Fruit fly (Drosophila melanogaster) whole organism, embryonic: ENCODE results near the gene Gr28a.

Experiments
- Ada2b ChIP-seq: fragments of 200-800 bp; sonication (Bioruptor generic); IDR thresholded peaks from 2 replicates; pipeline ENCODE4 v1.3.6; 2022; ENCODE audit warnings: missing biosample characterization, missing genetic modification characterization
- Atf3 ChIP-seq: fragments of 200-800 bp; sonication (Bioruptor generic); optimal IDR thresholded peaks from 3 replicates; lab custom pipeline; 2016; ENCODE audit warnings: missing biosample characterization, missing genetic modification characterization
- Bgb ChIP-seq: fragments of 200-800 bp; sonication (Bioruptor generic); IDR thresholded peaks from 2 replicates; pipeline ENCODE4 v1.3.6; 2022; ENCODE audit warnings: missing biosample characterization, missing genetic modification characterization; ENCODE audit not compliant: partially characterized antibody
- CG11456 ChIP-seq: fragments of 200-800 bp; sonication (Bioruptor generic); IDR thresholded peaks from 3 replicates; pipeline ENCODE4 v1.3.6; 2022; ENCODE audit warnings: missing biosample characterization, missing genetic modification characterization
- CG11504 ChIP-seq: fragments of 200-800 bp; sonication (Bioruptor generic); optimal IDR thresholded peaks from 3 replicates; lab custom pipeline; 2019; ENCODE audit warnings: missing biosample characterization, mild to moderate bottlenecking, missing genetic modification characterization, moderate library complexity
- CG12155 ChIP-seq: fragments of 200-800 bp; sonication (Bioruptor generic); optimal IDR thresholded peaks from 3 replicates; lab custom pipeline; 2016; ENCODE audit warnings: missing biosample characterization, missing genetic modification characterization
- CG12391 ChIP-seq: fragments of 200-800 bp; sonication (Bioruptor generic); optimal IDR thresholded peaks from 3 replicates; lab custom pipeline; 2018; ENCODE audit warnings: missing biosample characterization, mild to moderate bottlenecking, missing genetic modification characterization, moderate library complexity
- CG13296 ChIP-seq: fragments of 200-800 bp; sonication (Bioruptor generic); optimal IDR thresholded peaks from 3 replicates; lab custom pipeline; 2018; ENCODE audit warnings: missing biosample characterization, mild to moderate bottlenecking, missing genetic modification characterization
- CG13624 ChIP-seq: fragments of 200-800 bp; sonication (Bioruptor generic); optimal IDR thresholded peaks from 2 replicates; lab custom pipeline; 2016; ENCODE audit warnings: missing biosample characterization, missing genetic modification characterization
- CG14014 ChIP-seq: fragments of 200-800 bp; sonication (Bioruptor generic); IDR thresholded peaks from 2 replicates; pipeline ENCODE4 v1.3.6; 2022; ENCODE audit warnings: missing biosample characterization, missing genetic modification characterization
- CG1529 ChIP-seq: fragments of 200-800 bp; sonication (Bioruptor generic); optimal IDR thresholded peaks from 3 replicates; lab custom pipeline; 2018; ENCODE audit warnings: missing biosample characterization, missing genetic modification characterization
- CG15479 ChIP-seq: fragments of 200-800 bp; sonication (Bioruptor generic); optimal IDR thresholded peaks from 3 replicates; lab custom pipeline; 2019; ENCODE audit warnings: missing biosample characterization, mild to moderate bottlenecking, missing genetic modification characterization, moderate library complexity
- CG16779 ChIP-seq: fragments of 200-800 bp; sonication (Bioruptor generic); IDR thresholded peaks from 2 replicates; pipeline ENCODE4 v1.3.6; 2022; ENCODE audit warnings: missing biosample characterization, missing genetic modification characterization
- CG17802 ChIP-seq: fragments of 200-800 bp; sonication (Bioruptor generic); optimal IDR thresholded peaks from 2 replicates; lab custom pipeline; 2018; ENCODE audit warnings: missing biosample characterization, mild to moderate bottlenecking, missing genetic modification characterization, moderate library complexity
- CG17829 ChIP-seq: fragments of 200-800 bp; optimal IDR thresholded peaks from 2 replicates; lab custom pipeline; 2019; ENCODE audit warnings: missing biosample characterization, mild to moderate bottlenecking, missing genetic modification characterization, moderate library complexity
- CG2120 ChIP-seq: fragments of 200-800 bp; sonication (Bioruptor generic); optimal IDR thresholded peaks from 3 replicates; lab custom pipeline; 2016; ENCODE audit warnings: missing biosample characterization, missing genetic modification characterization
- CG30403 ChIP-seq: fragments of 200-800 bp; sonication (Bioruptor generic); optimal IDR thresholded peaks from 3 replicates; lab custom pipeline; 2016; ENCODE audit warnings: missing biosample characterization, missing genetic modification characterization
- CG3163 ChIP-seq: fragments of 200-800 bp; sonication (Bioruptor generic); optimal IDR thresholded peaks from 3 replicates; lab custom pipeline; 2016; ENCODE audit warnings: missing biosample characterization, missing genetic modification characterization
- CG6175 ChIP-seq: fragments of 200-800 bp; sonication (Bioruptor generic); IDR thresholded peaks from 3 replicates; pipeline ENCODE4 v1.3.6; 2022; ENCODE audit warnings: missing biosample characterization, missing genetic modification characterization
- CG6765 ChIP-seq: fragments of 200-800 bp; sonication (Bioruptor generic); optimal IDR thresholded peaks from 3 replicates; lab custom pipeline; 2017; ENCODE audit warnings: missing biosample characterization, mild to moderate bottlenecking, missing genetic modification characterization
- CG7839 ChIP-seq: fragments of 200-800 bp; sonication (Bioruptor generic); optimal IDR thresholded peaks from 3 replicates; lab custom pipeline; 2018; ENCODE audit warnings: missing biosample characterization, mild to moderate bottlenecking, missing genetic modification characterization, moderate library complexity
- CG9437 ChIP-seq: fragments of 200-800 bp; sonication (Bioruptor generic); optimal IDR thresholded peaks from 2 replicates; lab custom pipeline; 2018; ENCODE audit warnings: missing biosample characterization, mild to moderate bottlenecking, missing genetic modification characterization
- CG9932 ChIP-seq: fragments of 200-800 bp; sonication (Bioruptor generic); IDR thresholded peaks from 2 replicates; pipeline ENCODE4 v1.3.6; 2022; ENCODE audit warnings: missing biosample characterization, missing genetic modification characterization
- D19B ChIP-seq: fragments of 200-800 bp; sonication (Bioruptor generic); optimal IDR thresholded peaks from 2 replicates; lab custom pipeline; 2017; ENCODE audit warnings: missing biosample characterization, mild to moderate bottlenecking, missing genetic modification characterization
- Dad ChIP-seq: fragments of 200-800 bp; sonication (Bioruptor generic); optimal IDR thresholded peaks from 3 replicates; lab custom pipeline; 2016; ENCODE audit warnings: missing biosample characterization, missing genetic modification characterization
- Dbx ChIP-seq: fragments of 200-800 bp; sonication (Bioruptor generic); IDR thresholded peaks from 3 replicates; pipeline ENCODE4 v1.3.6; 2022; ENCODE audit warnings: missing biosample characterization, missing genetic modification characterization
- Deaf1 ChIP-seq: fragments of 200-800 bp; optimal IDR thresholded peaks from 3 replicates; lab custom pipeline; 2019; ENCODE audit warnings: missing biosample characterization, mild to moderate bottlenecking, missing genetic modification characterization, moderate library complexity
- HHEX ChIP-seq: fragments of 200-800 bp; sonication (Bioruptor generic); optimal IDR thresholded peaks from 3 replicates; lab custom pipeline; 2017; ENCODE audit warnings: missing biosample characterization, mild to moderate bottlenecking, missing genetic modification characterization, missing genetic modification reagents
- Hmr ChIP-seq: fragments of 200-800 bp; sonication (Bioruptor generic); optimal IDR thresholded peaks from 3 replicates; lab custom pipeline; 2017; ENCODE audit warnings: mild to moderate bottlenecking, missing biosample characterization, missing genetic modification reagents, missing genetic modification characterization
- Hr51 ChIP-seq, 2 experiments: fragments of 200-800 bp; sonication (Bioruptor generic); optimal IDR thresholded peaks; 2 replicates in 1 of 2; 3 replicates in 1 of 2; lab custom pipeline; 2016 to 2018; ENCODE audit warnings: missing biosample characterization in 2 of 2, missing genetic modification characterization in 2 of 2, mild to moderate bottlenecking in 1 of 2, moderate library complexity in 1 of 2
- NfI ChIP-seq: fragments of 200-800 bp; sonication (Bioruptor generic); optimal IDR thresholded peaks from 3 replicates; lab custom pipeline; 2018; ENCODE audit warnings: missing biosample characterization, mild to moderate bottlenecking, missing genetic modification characterization, moderate library complexity
- Oli ChIP-seq: fragments of 200-800 bp; sonication (Bioruptor generic); optimal IDR thresholded peaks from 2 replicates; lab custom pipeline; 2018; ENCODE audit warnings: missing biosample characterization, mild to moderate bottlenecking, missing genetic modification characterization, moderate library complexity
- PHDP ChIP-seq: fragments of 200-800 bp; sonication (Bioruptor generic); optimal IDR thresholded peaks from 3 replicates; lab custom pipeline; 2018; ENCODE audit warnings: missing biosample characterization, mild to moderate bottlenecking, missing genetic modification characterization, moderate library complexity
- Ptx1 ChIP-seq: fragments of 200-800 bp; sonication (Bioruptor generic); IDR thresholded peaks from 2 replicates; pipeline ENCODE4 v1.3.6; 2022; ENCODE audit warnings: missing biosample characterization, missing genetic modification characterization
- Ravus ChIP-seq: fragments of 200-800 bp; sonication (Bioruptor generic); IDR thresholded peaks from 2 replicates; pipeline ENCODE4 v1.3.6; 2022; ENCODE audit warnings: missing biosample characterization, missing genetic modification characterization
- Rfx ChIP-seq: fragments of 200-800 bp; sonication (Bioruptor generic); IDR thresholded peaks from 2 replicates; pipeline ENCODE4 v1.3.6; 2022; ENCODE audit warnings: missing biosample characterization, missing genetic modification characterization
- Sry-δ ChIP-seq: fragments of 200-800 bp; sonication (Bioruptor generic); optimal IDR thresholded peaks from 2 replicates; lab custom pipeline; 2016; ENCODE audit warnings: missing biosample characterization, missing genetic modification characterization
- Xbp1 ChIP-seq: fragments of 200-800 bp; sonication (Bioruptor generic); optimal IDR thresholded peaks from 3 replicates; lab custom pipeline; 2016; ENCODE audit warnings: missing biosample characterization, mild to moderate bottlenecking, missing genetic modification characterization
- ab ChIP-seq: fragments of 200-800 bp; sonication (Bioruptor generic); optimal IDR thresholded peaks from 2 replicates; lab custom pipeline; 2016; ENCODE audit warnings: missing biosample characterization, missing genetic modification characterization
- btn ChIP-seq: fragments of 200-800 bp; sonication (Bioruptor generic); optimal IDR thresholded peaks from 2 replicates; lab custom pipeline; 2016; ENCODE audit warnings: missing biosample characterization, missing genetic modification characterization
- chm ChIP-seq: fragments of 200-800 bp; sonication (Bioruptor generic); IDR thresholded peaks from 2 replicates; pipeline ENCODE4 v1.3.6; 2022; ENCODE audit warnings: missing biosample characterization, missing genetic modification characterization
- esg ChIP-seq: fragments of 200-800 bp; sonication (Bioruptor generic); conservative IDR thresholded peaks from 2 replicates; pipeline ENCODE4 v1.3.6; 2022; ENCODE audit warnings: missing biosample characterization, missing genetic modification characterization
- gcm ChIP-seq: fragments of 200-800 bp; sonication (Bioruptor generic); optimal IDR thresholded peaks from 2 replicates; lab custom pipeline; 2019; ENCODE audit warnings: missing biosample characterization, mild to moderate bottlenecking, missing genetic modification characterization, moderate library complexity
- grau ChIP-seq: fragments of 200-800 bp; optimal IDR thresholded peaks from 3 replicates; lab custom pipeline; 2019; ENCODE audit warnings: missing biosample characterization, mild to moderate bottlenecking, missing genetic modification characterization, moderate library complexity
- gro ChIP-seq: fragments of 200-800 bp; sonication (Bioruptor generic); optimal IDR thresholded peaks from 2 replicates; lab custom pipeline; 2016; ENCODE audit warnings: missing biosample characterization, missing genetic modification characterization
- ind ChIP-seq: fragments of 200-800 bp; sonication (Bioruptor generic); optimal IDR thresholded peaks from 3 replicates; lab custom pipeline; 2016; ENCODE audit warnings: missing biosample characterization, missing genetic modification characterization
- sd ChIP-seq: fragments of 200-800 bp; sonication (Bioruptor generic); optimal IDR thresholded peaks from 3 replicates; lab custom pipeline; 2018; ENCODE audit warnings: missing biosample characterization, mild to moderate bottlenecking, missing genetic modification characterization, moderate library complexity
- sens ChIP-seq: fragments of 200-800 bp; sonication (Bioruptor generic); peaks from one replicate; lab custom pipeline; 2016; ENCODE audit warnings: missing biosample characterization, missing genetic modification characterization
- slbo ChIP-seq: fragments of 200-800 bp; sonication (Bioruptor generic); IDR thresholded peaks from 2 replicates; pipeline ENCODE4 v1.3.6; 2022; ENCODE audit warnings: missing biosample characterization, missing genetic modification characterization
- vvl ChIP-seq: fragments of 200-800 bp; sonication (Bioruptor generic); IDR thresholded peaks from 2 replicates; pipeline ENCODE4 v1.3.6; 2022; ENCODE audit warnings: missing biosample characterization, missing genetic modification characterization
- zfh2 ChIP-seq: fragments of 200-800 bp; sonication (Bioruptor generic); optimal IDR thresholded peaks from 2 replicates; lab custom pipeline; 2016; ENCODE audit warnings: missing biosample characterization, missing genetic modification characterization

Gr28a gene

dm6 chr2L:7442929-7443328, 11.1 kb downstream of the Gr28a start (continued):
- TF ChIP-seq CG17802 (tag; lab: Kevin White, UChicago): no peak
- TF ChIP-seq btn (GFP tag; lab: Kevin White, UChicago): no peak
- peak; percentile 68 for TF ChIP-seq CG14014 (GFP tag; lab: Robert Waterston, UW)
- TF ChIP-seq CG2120 (GFP tag; lab: Kevin White, UChicago): peak; percentile 69
- peak; percentile 15 for TF ChIP-seq CG13624
- peak; percentile 46 for TF ChIP-seq Ptx1
- TF ChIP-seq Dbx: peak; percentile 48; the same call in 1 of the 3 replicates
- TF ChIP-seq sd (tag; lab: Kevin White, UChicago): peak; percentile 3
- TF ChIP-seq CG11504 (tag; lab: Kevin White, UChicago): peak; percentile 49
- peak; percentile 67 for TF ChIP-seq CG11456 (GFP tag; lab: Robert Waterston, UW)
- TF ChIP-seq gro (GFP tag; lab: Kevin White, UChicago): peak; percentile 14
- no peak for TF ChIP-seq CG15479 (GFP tag; lab: Kevin White, UChicago)
- TF ChIP-seq PHDP: peak; percentile 28
- peak; percentile 73 for TF ChIP-seq slbo (GFP tag; lab: Robert Waterston, UW)
- no peak for TF ChIP-seq CG3163 (GFP tag; lab: Kevin White, UChicago)
- TF ChIP-seq Bgb (GFP tag; lab: Robert Waterston, UW): no peak
- TF ChIP-seq sens: peak; percentile 65
- TF ChIP-seq Oli: peak; percentile 23
- TF ChIP-seq CG30403 (GFP tag; lab: Kevin White, UChicago): peak; percentile 47
- TF ChIP-seq Dad: no peak
- peak; percentile 51 for TF ChIP-seq CG7839 (tag; lab: Kevin White, UChicago)
- peak; percentile 47 for TF ChIP-seq Hmr (GFP tag; lab: Kevin White, UChicago)
- no peak for TF ChIP-seq HHEX (GFP tag; lab: Kevin White, UChicago)
- no peak for TF ChIP-seq CG1529 (GFP tag; lab: Kevin White, UChicago)
- TF ChIP-seq CG9437 (GFP tag; lab: Kevin White, UChicago): peak; percentile 45
- TF ChIP-seq Sry-δ (GFP tag; lab: Kevin White, UChicago): no peak
- TF ChIP-seq NfI (GFP tag; lab: Kevin White, UChicago): peak; percentile 39
- TF ChIP-seq Ravus (GFP tag; lab: Robert Waterston, UW): peak; percentile 32
- peak; percentile 81 for TF ChIP-seq Rfx
- TF ChIP-seq D19B (GFP tag; lab: Kevin White, UChicago): peak; percentile 29
- TF ChIP-seq grau (tag; lab: Kevin White, UChicago): peak; percentile 47
- TF ChIP-seq Deaf1 (tag; lab: Kevin White, UChicago): no peak
- peak; percentile 56 for TF ChIP-seq Ada2b (GFP tag; lab: Robert Waterston, UW)
- TF ChIP-seq CG12391 (tag; lab: Kevin White, UChicago): peak; percentile 38
- peak; percentile 4 for TF ChIP-seq ind (GFP tag; lab: Kevin White, UChicago)
- no peak for TF ChIP-seq gcm (GFP tag; lab: Kevin White, UChicago)
- TF ChIP-seq Atf3: no peak
- peak; percentile 37; the same call in 1 of the 2 replicates for TF ChIP-seq esg
- no peak for TF ChIP-seq CG6175 (GFP tag; lab: Robert Waterston, UW)
- peak; percentile 17 for TF ChIP-seq Xbp1 (GFP tag; lab: Kevin White, UChicago)
- no peak for TF ChIP-seq chm (GFP tag; lab: Robert Waterston, UW)
- TF ChIP-seq Hr51 (GFP tag; optimal IDR thresholded peaks at IDR 0.05; lab: Kevin White, UChicago): peak in 1 of 2 experiments; percentile 46
- peak; percentile 26 for TF ChIP-seq CG13296 (GFP tag; lab: Kevin White, UChicago)
- peak; percentile 78 for TF ChIP-seq CG9932 (GFP tag; lab: Robert Waterston, UW)
- peak; percentile 4 for TF ChIP-seq CG6765 (GFP tag; lab: Kevin White, UChicago)
- TF ChIP-seq CG16779 (GFP tag; lab: Robert Waterston, UW): 0 out of 2 replicates have a peak, but pooled peaks have one; percentile 7
- TF ChIP-seq CG17829 (tag; lab: Kevin White, UChicago): no peak
- TF ChIP-seq CG12155: peak; percentile 23
- no peak for TF ChIP-seq ab
- peak; percentile 44; the same call in 1 of the 2 replicates for TF ChIP-seq vvl (GFP tag; lab: Robert Waterston, UW)
- TF ChIP-seq zfh2: peak; percentile 40
